Worm (Caenorhabditis elegans): ENCODE results near the gene nadk-2.

- TF ChIP-seq ttx-3 (tag; optimal IDR thresholded peaks at IDR 0.05) (no peak), pqm-1 (tag; optimal IDR thresholded peaks at IDR 0.05) (no peak), Y22D7AL.16 (tag; optimal IDR thresholded peaks at IDR 0.05) (no peak), zip-5 (tag; optimal IDR thresholded peaks at IDR 0.05) (no peak), elt-2 (tag; optimal IDR thresholded peaks at IDR 0.05) (peak; percentile 10), ama-1 (optimal IDR thresholded peaks at IDR 0.05) (no peak), lin-11 (tag; optimal IDR thresholded peaks at IDR 0.05) (no peak), nfya-1 (tag; optimal IDR thresholded peaks at IDR 0.05) (peak; percentile 17), ceh-22 (tag; optimal IDR thresholded peaks at IDR 0.05) (no peak), ztf-16 (tag; optimal IDR thresholded peaks at IDR 0.05) (no peak), K02D7.2 (tag; optimal IDR thresholded peaks at IDR 0.05) (no peak)
Observed at ce11 chrII:12006575-12007098, 42.7 kb upstream of the nadk-2 start, which contains the start of gene mcm-2.
